Worm (Caenorhabditis elegans) whole organism, young adult: ENCODE results near the gene C31H1.2.

Experiments
- D2030.7 ChIP-seq: fragments of 200-800 bp; sonication (Bioruptor generic); IDR thresholded peaks from 2 replicates; pipeline ENCODE4 v1.3.6; 2022; ENCODE audit warnings: missing genetic modification reagents, missing genetic modification characterization, missing compliant biosample characterization
- F39B2.1 ChIP-seq: fragments of 200-800 bp; sonication (Bioruptor generic); IDR thresholded peaks from 2 replicates; pipeline ENCODE4 v1.3.6; 2022; ENCODE audit warnings: missing genetic modification reagents, missing genetic modification characterization, missing compliant biosample characterization
- aptf-3 ChIP-seq: fragments of 200-800 bp; sonication (Bioruptor generic); IDR thresholded peaks from 2 replicates; pipeline ENCODE4 v1.3.6; 2022; ENCODE audit warnings: missing genetic modification characterization, missing compliant biosample characterization
- atf-7 ChIP-seq: sonication (generic microtip); optimal IDR thresholded peaks from 2 replicates; lab custom pipeline; 2017; ENCODE audit warnings: mild to moderate bottlenecking, missing genetic modification characterization, missing compliant biosample characterization
- ceh-27 ChIP-seq: fragments of 200-800 bp; sonication (Bioruptor generic); optimal IDR thresholded peaks from 2 replicates; lab custom pipeline; 2018; ENCODE audit warnings: mild to moderate bottlenecking, missing genetic modification characterization, moderate library complexity, missing compliant biosample characterization
- hmg-1.2 ChIP-seq: fragments of 200-800 bp; sonication (Bioruptor generic); IDR thresholded peaks from 2 replicates; pipeline ENCODE4 v1.3.6; 2022; ENCODE audit warnings: missing genetic modification reagents, missing genetic modification characterization, missing compliant biosample characterization
- mcd-1 ChIP-seq: fragments of 200-800 bp; sonication (Bioruptor generic); IDR thresholded peaks from 2 replicates; pipeline ENCODE4 v1.3.6; 2022; ENCODE audit warnings: missing genetic modification reagents, missing genetic modification characterization, missing compliant biosample characterization
- nhr-90 ChIP-seq: sonication (generic microtip); optimal IDR thresholded peaks from 2 replicates; lab custom pipeline; 2016; ENCODE audit warnings: missing genotype, mild to moderate bottlenecking, missing genetic modification characterization, missing compliant biosample characterization
- pbrm-1 ChIP-seq: fragments of 200-800 bp; sonication (Bioruptor generic); IDR thresholded peaks from 2 replicates; pipeline ENCODE4 v1.3.6; 2022; ENCODE audit warnings: missing genetic modification reagents, missing genetic modification characterization, missing compliant biosample characterization
- pha-4 ChIP-seq: fragments of 150-350 bp; sonication (generic microtip); optimal IDR thresholded peaks from 2 replicates; lab custom pipeline; 2014; ENCODE audit warnings: missing biosample characterization, missing genetic modification reagents, missing genetic modification characterization
- snpc-1.1 ChIP-seq: sonication (generic microtip); optimal IDR thresholded peaks from 2 replicates; lab custom pipeline; 2017; ENCODE audit warnings: missing genetic modification characterization, mild to moderate bottlenecking, missing compliant biosample characterization, antibody characterized with exemption, moderate library complexity, missing genotype, missing genetic modification reagents; ENCODE audit not compliant: insufficient read depth
- tbp1 ChIP-seq: fragments of 200-800 bp; sonication (Bioruptor generic); optimal IDR thresholded peaks from 2 replicates; lab custom pipeline; 2018; ENCODE audit warnings: mild to moderate bottlenecking, missing genetic modification characterization, missing compliant biosample characterization
- ztf-25 ChIP-seq: fragments of 200-800 bp; sonication (Bioruptor generic); IDR thresholded peaks from 2 replicates; pipeline ENCODE4 v1.3.6; 2022; ENCODE audit warnings: missing genetic modification reagents, missing genetic modification characterization, missing compliant biosample characterization

DNA sequence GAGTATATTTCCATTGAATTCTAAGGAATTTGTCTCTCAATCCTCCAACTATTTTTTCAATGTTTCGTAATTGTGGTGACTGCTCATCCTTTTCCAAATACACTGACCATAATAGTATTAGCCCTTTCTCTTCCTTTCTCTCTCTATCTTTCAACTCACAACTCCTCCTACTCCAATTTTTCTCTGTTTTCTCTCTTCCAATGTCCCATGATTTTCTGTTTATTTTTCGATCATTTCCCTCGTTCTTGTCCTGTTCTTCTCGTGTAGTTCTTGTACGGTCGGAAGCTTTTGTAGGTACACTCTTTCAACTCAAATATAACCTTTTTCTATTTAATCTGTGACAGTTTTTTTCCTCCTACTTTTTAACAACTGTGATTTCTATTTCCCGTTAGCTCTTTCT, 30.9 kb downstream of the C31H1.2 start:
- TF ChIP-seq nhr-90 (tag; lab: Kevin White, UChicago) (no peak), pha-4 (tag; lab: Kevin White, UChicago) (no peak), hmg-1.2 (no peak), snpc-1.1 (tag; lab: Kevin White, UChicago) (no peak), ceh-27 (GFP tag; lab: Kevin White, UChicago) (no peak), aptf-3 (GFP tag; lab: Robert Waterston, UW) (no peak), atf-7 (no peak), pbrm-1 (GFP tag; lab: Robert Waterston, UW) (no peak), F39B2.1 (no peak), ztf-25 (GFP tag; lab: Robert Waterston, UW) (no peak), tbp1 (GFP tag; lab: Kevin White, UChicago) (no peak), D2030.7 (GFP tag; lab: Robert Waterston, UW) (no peak), mcd-1 (GFP tag; lab: Robert Waterston, UW) (no peak)
